Fruit fly (Drosophila melanogaster): ENCODE data around the gene CG6071.

The CG6071 gene

dm6 chr3L:11609153-11609809 is 36.6 kb downstream of the CG6071 start, which contains the start of gene Duba (continued):
- TF ChIP-seq ara (GFP tag; IDR thresholded peaks at IDR 0.05) (no peak), odd (GFP tag; optimal IDR thresholded peaks at IDR 0.05) (no peak), HLHmδ (GFP tag; optimal IDR thresholded peaks at IDR 0.05) (no peak), CG11398 (GFP tag; optimal IDR thresholded peaks at IDR 0.05) (no peak), Poxn (GFP tag; IDR thresholded peaks at IDR 0.05) (no peak), ash1 (GFP tag; optimal IDR thresholded peaks at IDR 0.05) (no peak), CG18476 (GFP tag; optimal IDR thresholded peaks at IDR 0.05) (no peak), sr (GFP tag; IDR thresholded peaks at IDR 0.05) (no peak), btn (GFP tag; optimal IDR thresholded peaks at IDR 0.05) (no peak), otp (GFP tag; IDR thresholded peaks at IDR 0.05) (no peak), CG7357 (GFP tag; IDR thresholded peaks at IDR 0.05) (peak; percentile 84), peb (GFP tag; IDR thresholded peaks at IDR 0.05) (no peak), emc (GFP tag; optimal IDR thresholded peaks at IDR 0.05) (no peak), pfk (GFP tag; optimal IDR thresholded peaks at IDR 0.05) (peak; percentile 91), run (tag; optimal IDR thresholded peaks at IDR 0.05) (no peak), CG8089 (GFP tag; optimal IDR thresholded peaks at IDR 0.05) (no peak), CG30431 (GFP tag; optimal IDR thresholded peaks at IDR 0.05) (no peak), CG8281 (tag; optimal IDR thresholded peaks at IDR 0.05) (no peak), ab (GFP tag; optimal IDR thresholded peaks at IDR 0.05) (no peak), crol (GFP tag; IDR thresholded peaks at IDR 0.05) (no peak), Hr3 (GFP tag; optimal IDR thresholded peaks at IDR 0.05) (no peak), ap (GFP tag; IDR thresholded peaks at IDR 0.05) (no peak), CG3847 (GFP tag; IDR thresholded peaks at IDR 0.05) (no peak), CG18262 (tag; optimal IDR thresholded peaks at IDR 0.05) (no peak), yki (optimal IDR thresholded peaks at IDR 0.05) (no peak), klu (GFP tag; IDR thresholded peaks at IDR 0.05) (no peak), CG17829 (tag; optimal IDR thresholded peaks at IDR 0.05) (no peak), CG14860 (GFP tag; IDR thresholded peaks at IDR 0.05; ENCODE audit: partially characterized antibody) (no peak), CG6689 (GFP tag; IDR thresholded peaks at IDR 0.05) (no peak), CG10321 (GFP tag; IDR thresholded peaks at IDR 0.05) (no peak), zfh2 (GFP tag; optimal IDR thresholded peaks at IDR 0.05) (no peak), hbn (GFP tag; IDR thresholded peaks at IDR 0.05; ENCODE audit: partially characterized antibody) (no peak), CG13775 (GFP tag; optimal IDR thresholded peaks at IDR 0.05) (no peak), esg (GFP tag; conservative IDR thresholded peaks at IDR 0.05) (no peak), CG12155 (GFP tag; optimal IDR thresholded peaks at IDR 0.05) (no peak), CG13424 (tag; optimal IDR thresholded peaks at IDR 0.05) (no peak), salm (tag; optimal IDR thresholded peaks at IDR 0.05) (no peak), Sry-δ (GFP tag; optimal IDR thresholded peaks at IDR 0.05) (peak; percentile 46), CG14710 (tag; optimal IDR thresholded peaks at IDR 0.05) (peak; percentile 62), Scr (GFP tag; IDR thresholded peaks at IDR 0.05; ENCODE audit: partially characterized antibody) (no peak), CG9609 (GFP tag; optimal IDR thresholded peaks at IDR 0.05) (no peak), ase (GFP tag; IDR thresholded peaks at IDR 0.05) (no peak), onecut (GFP tag; IDR thresholded peaks at IDR 0.05) (no peak), trem (tag; optimal IDR thresholded peaks at IDR 0.05) (peak; percentile 42), CG2678 (tag; optimal IDR thresholded peaks at IDR 0.05) (no peak), chm (GFP tag; IDR thresholded peaks at IDR 0.05) (no peak), CG2202 (tag; optimal IDR thresholded peaks at IDR 0.05) (no peak), Dek (tag; optimal IDR thresholded peaks at IDR 0.05) (no peak), Dll (GFP tag; IDR thresholded peaks at IDR 0.05; ENCODE audit: partially characterized antibody) (no peak), dmrt11E (tag; optimal IDR thresholded peaks at IDR 0.05) (no peak), zf30C (GFP tag; optimal IDR thresholded peaks at IDR 0.05) (no peak), CG9876 (GFP tag; optimal IDR thresholded peaks at IDR 0.05) (no peak)
